Worm (Caenorhabditis elegans) whole organism, young adult: ENCODE data around the gene chpf-1.

Source experiments
- B0035.1 ChIP-seq: sonication (generic microtip); optimal IDR thresholded peaks from 2 replicates; lab custom pipeline; 2016; ENCODE audit warnings: missing genetic modification characterization, mild to moderate bottlenecking, missing compliant biosample characterization, missing genotype, missing genetic modification reagents
- B0261.1 ChIP-seq: sonication (generic microtip); optimal IDR thresholded peaks from 2 replicates; lab custom pipeline; 2016; ENCODE audit warnings: mild to moderate bottlenecking, missing genetic modification characterization, moderate library complexity, missing compliant biosample characterization
- B0336.3 ChIP-seq: fragments of 200-800 bp; sonication (Bioruptor generic); IDR thresholded peaks from 2 replicates; pipeline ENCODE4 v1.3.6; 2022; ENCODE audit warnings: missing genetic modification characterization, missing compliant biosample characterization
- C17E4.6 ChIP-seq: fragments of 200-800 bp; sonication (Bioruptor generic); IDR thresholded peaks from 2 replicates; pipeline ENCODE4 v1.3.6; 2022; ENCODE audit warnings: missing genetic modification reagents, missing genetic modification characterization, missing compliant biosample characterization
- F10E7.11 ChIP-seq: sonication (generic microtip); optimal IDR thresholded peaks from 2 replicates; lab custom pipeline; 2017; ENCODE audit warnings: mild to moderate bottlenecking, missing genetic modification characterization, moderate library complexity, missing compliant biosample characterization
- F49E8.2 ChIP-seq: sonication (generic microtip); optimal IDR thresholded peaks from 3 replicates; lab custom pipeline; 2017; ENCODE audit warnings: missing genetic modification characterization, mild to moderate bottlenecking, missing compliant biosample characterization, antibody characterized with exemption, moderate library complexity; ENCODE audit not compliant: insufficient read depth
- F52B5.7 ChIP-seq: sonication (generic microtip); optimal IDR thresholded peaks from 2 replicates; lab custom pipeline; 2016; ENCODE audit warnings: mild to moderate bottlenecking, missing genetic modification characterization, missing compliant biosample characterization
- F57C9.4 ChIP-seq: sonication (generic microtip); optimal IDR thresholded peaks from 2 replicates; lab custom pipeline; 2017; ENCODE audit warnings: mild to moderate bottlenecking, missing genetic modification characterization, missing compliant biosample characterization
- Y56A3A.18 ChIP-seq: fragments of 200-800 bp; sonication (Bioruptor generic); IDR thresholded peaks from 2 replicates; pipeline ENCODE4 v1.3.6; 2022; ENCODE audit warnings: missing genetic modification reagents, missing genetic modification characterization, missing compliant biosample characterization
- Y95B8A.8 ChIP-seq: fragments of 200-800 bp; sonication (Bioruptor generic); IDR thresholded peaks from 2 replicates; pipeline ENCODE4 v1.3.6; 2022; ENCODE audit warnings: missing genetic modification reagents, missing genetic modification characterization, missing compliant biosample characterization
- aptf-3 ChIP-seq: fragments of 200-800 bp; sonication (Bioruptor generic); IDR thresholded peaks from 2 replicates; pipeline ENCODE4 v1.3.6; 2022; ENCODE audit warnings: missing genetic modification characterization, missing compliant biosample characterization
- atf-7 ChIP-seq: sonication (generic microtip); optimal IDR thresholded peaks from 2 replicates; lab custom pipeline; 2017; ENCODE audit warnings: mild to moderate bottlenecking, missing genetic modification characterization, missing compliant biosample characterization
- athp-1 ChIP-seq: sonication (generic microtip); optimal IDR thresholded peaks from 2 replicates; lab custom pipeline; 2017; ENCODE audit warnings: mild to moderate bottlenecking, missing genetic modification characterization, missing compliant biosample characterization
- attf-6 ChIP-seq: fragments of 200-800 bp; sonication (Bioruptor generic); IDR thresholded peaks from 2 replicates; pipeline ENCODE4 v1.3.6; 2022; ENCODE audit warnings: missing genetic modification reagents, missing genetic modification characterization, missing compliant biosample characterization
- bed-1 ChIP-seq: fragments of 200-800 bp; sonication (Bioruptor generic); IDR thresholded peaks from 2 replicates; pipeline ENCODE4 v1.3.6; 2022; ENCODE audit warnings: missing genetic modification reagents, missing genetic modification characterization, missing compliant biosample characterization
- cebp-1 ChIP-seq, 2 experiments: fragments of 200-800 bp in 1 of 2; sonication (Bioruptor generic) in 1 of 2; sonication (generic microtip) in 1 of 2; IDR thresholded peaks in 1 of 2; optimal IDR thresholded peaks in 1 of 2; 2 replicates each; pipeline versions ENCODE4 v1.3.6 to Lab custom; 2017 to 2022; ENCODE audit warnings: missing compliant biosample characterization in 2 of 2, missing genetic modification characterization in 2 of 2, mild to moderate bottlenecking in 1 of 2, missing genetic modification reagents in 1 of 2, moderate library complexity in 1 of 2
- ceh-40 ChIP-seq: fragments of 200-800 bp; sonication (Bioruptor generic); IDR thresholded peaks from 2 replicates; pipeline ENCODE4 v1.3.6; 2022; ENCODE audit warnings: missing genetic modification characterization, missing compliant biosample characterization
- ceh-91 ChIP-seq: fragments of 200-800 bp; sonication (Bioruptor generic); IDR thresholded peaks from 2 replicates; pipeline ENCODE4 v1.3.6; 2022; ENCODE audit warnings: missing genetic modification reagents, missing genetic modification characterization, missing compliant biosample characterization
- chd-7 ChIP-seq: sonication (generic microtip); optimal IDR thresholded peaks from 2 replicates; lab custom pipeline; 2016; ENCODE audit warnings: mild to moderate bottlenecking, missing genetic modification characterization, moderate library complexity, missing compliant biosample characterization
- die-1 ChIP-seq: sonication (generic microtip); optimal IDR thresholded peaks from 2 replicates; lab custom pipeline; 2016; ENCODE audit warnings: missing genotype, mild to moderate bottlenecking, missing genetic modification characterization, missing compliant biosample characterization
- dpff-1 ChIP-seq: sonication (generic microtip); optimal IDR thresholded peaks from 2 replicates; lab custom pipeline; 2017; ENCODE audit warnings: mild to moderate bottlenecking, missing genetic modification characterization, missing compliant biosample characterization
- efl-1 ChIP-seq: fragments of 150-350 bp; optimal IDR thresholded peaks from 2 replicates; lab custom pipeline; 2014; ENCODE audit warnings: missing biosample characterization, missing genetic modification reagents, missing genetic modification characterization
- egrh-3 ChIP-seq: fragments of 200-800 bp; sonication (Bioruptor generic); IDR thresholded peaks from 2 replicates; pipeline ENCODE4 v1.3.6; 2022; ENCODE audit warnings: missing genetic modification reagents, missing genetic modification characterization, missing compliant biosample characterization
- ekl-4 ChIP-seq: fragments of 200-800 bp; sonication (Bioruptor generic); IDR thresholded peaks from 2 replicates; pipeline ENCODE4 v1.3.6; 2022; ENCODE audit warnings: missing genetic modification reagents, missing genetic modification characterization, missing compliant biosample characterization
- fkh-3 ChIP-seq: sonication (generic microtip); optimal IDR thresholded peaks from 2 replicates; lab custom pipeline; 2016; ENCODE audit warnings: mild to moderate bottlenecking, missing genetic modification characterization, missing compliant biosample characterization
- hmg-1.2 ChIP-seq: fragments of 200-800 bp; sonication (Bioruptor generic); IDR thresholded peaks from 2 replicates; pipeline ENCODE4 v1.3.6; 2022; ENCODE audit warnings: missing genetic modification reagents, missing genetic modification characterization, missing compliant biosample characterization
- hrde-1 ChIP-seq: sonication (generic microtip); optimal IDR thresholded peaks from 2 replicates; lab custom pipeline; 2016; ENCODE audit warnings: missing genetic modification characterization, mild to moderate bottlenecking, missing compliant biosample characterization, moderate library complexity, missing genotype, missing genetic modification reagents, borderline replicate concordance
- hsf-1 ChIP-seq: fragments of 200-800 bp; sonication (Bioruptor generic); IDR thresholded peaks from 2 replicates; pipeline ENCODE4 v1.3.6; 2022; ENCODE audit warnings: missing genetic modification reagents, missing genetic modification characterization, missing compliant biosample characterization
- lin-26 ChIP-seq: fragments of 200-800 bp; sonication (Bioruptor generic); IDR thresholded peaks from 2 replicates; pipeline ENCODE4 v1.3.6; 2022; ENCODE audit warnings: missing genetic modification reagents, missing genetic modification characterization, missing compliant biosample characterization
- lsy-27 ChIP-seq: sonication (generic microtip); optimal IDR thresholded peaks from 2 replicates; lab custom pipeline; 2017; ENCODE audit warnings: missing genetic modification characterization, mild to moderate bottlenecking, missing compliant biosample characterization, antibody characterized with exemption, missing genotype, borderline replicate concordance; ENCODE audit not compliant: insufficient read depth
- madf-3 ChIP-seq: fragments of 200-800 bp; sonication (Bioruptor generic); IDR thresholded peaks from 2 replicates; pipeline ENCODE4 v1.3.6; 2022; ENCODE audit warnings: missing genetic modification reagents, missing genetic modification characterization, missing compliant biosample characterization
- madf-6 ChIP-seq: fragments of 200-800 bp; sonication (Bioruptor generic); IDR thresholded peaks from 2 replicates; pipeline ENCODE4 v1.3.6; 2022; ENCODE audit warnings: missing genetic modification reagents, missing genetic modification characterization, missing compliant biosample characterization
- madf-8 ChIP-seq: fragments of 200-800 bp; sonication (Bioruptor generic); conservative IDR thresholded peaks from 2 replicates; pipeline ENCODE4 v1.3.6; 2022; ENCODE audit warnings: missing genetic modification reagents, missing genetic modification characterization, missing compliant biosample characterization
- mes-4 ChIP-seq: sonication (generic microtip); optimal IDR thresholded peaks from 2 replicates; lab custom pipeline; 2016; ENCODE audit warnings: missing genotype, missing genetic modification characterization, missing compliant biosample characterization
- nfyb-1 ChIP-seq: fragments of 200-800 bp; sonication (Bioruptor generic); IDR thresholded peaks from 2 replicates; pipeline ENCODE4 v1.3.6; 2022; ENCODE audit warnings: missing genetic modification reagents, missing genetic modification characterization, missing compliant biosample characterization
- nhr-179 ChIP-seq: sonication (generic microtip); optimal IDR thresholded peaks from 2 replicates; lab custom pipeline; 2016; ENCODE audit warnings: mild to moderate bottlenecking, missing genetic modification characterization, missing compliant biosample characterization
- nhr-27 ChIP-seq: fragments of 200-800 bp; sonication (Bioruptor generic); optimal IDR thresholded peaks from 2 replicates; lab custom pipeline; 2018; ENCODE audit warnings: mild to moderate bottlenecking, missing genetic modification characterization, moderate library complexity, missing compliant biosample characterization
- pbrm-1 ChIP-seq: fragments of 200-800 bp; sonication (Bioruptor generic); IDR thresholded peaks from 2 replicates; pipeline ENCODE4 v1.3.6; 2022; ENCODE audit warnings: missing genetic modification reagents, missing genetic modification characterization, missing compliant biosample characterization
- rcor-1 ChIP-seq: fragments of 200-800 bp; sonication (Bioruptor generic); IDR thresholded peaks from 2 replicates; pipeline ENCODE4 v1.3.6; 2022; ENCODE audit warnings: missing genetic modification reagents, missing genetic modification characterization, missing compliant biosample characterization
- rec-8 ChIP-seq, 2 experiments: sonication (generic microtip); optimal IDR thresholded peaks; 2 replicates each; lab custom pipeline; 2016; ENCODE audit warnings: mild to moderate bottlenecking in 2 of 2, missing genetic modification characterization in 2 of 2, missing genetic modification reagents in 2 of 2, missing genotype in 2 of 2, missing biosample characterization in 1 of 2, missing compliant biosample characterization in 1 of 2, moderate library complexity in 1 of 2
- snpc-4 ChIP-seq, 5 experiments: fragments of 150-350 bp in 1 of 5; sonication (generic microtip) in 4 of 5; optimal IDR thresholded peaks; 2 replicates each; lab custom pipeline; 2014 to 2018; ENCODE audit warnings: missing genetic modification characterization in 5 of 5, missing biosample characterization in 3 of 5, antibody characterized with exemption in 2 of 5, mild to moderate bottlenecking in 2 of 5, missing compliant biosample characterization in 2 of 5, missing genotype in 2 of 5, moderate library complexity in 2 of 5, missing genetic modification reagents in 1 of 5
- tbp1 ChIP-seq: fragments of 200-800 bp; sonication (Bioruptor generic); optimal IDR thresholded peaks from 2 replicates; lab custom pipeline; 2018; ENCODE audit warnings: mild to moderate bottlenecking, missing genetic modification characterization, missing compliant biosample characterization
- tlf-1 ChIP-seq: fragments of 200-800 bp; sonication (Bioruptor generic); optimal IDR thresholded peaks from 2 replicates; lab custom pipeline; 2018; ENCODE audit warnings: mild to moderate bottlenecking, missing genetic modification characterization, missing compliant biosample characterization
- zim-3 ChIP-seq: sonication (generic microtip); optimal IDR thresholded peaks from 2 replicates; lab custom pipeline; 2017; ENCODE audit warnings: mild to moderate bottlenecking, missing genetic modification characterization, moderate library complexity, missing compliant biosample characterization
- ztf-18 ChIP-seq: sonication (generic microtip); optimal IDR thresholded peaks from 2 replicates; lab custom pipeline; 2016; ENCODE audit warnings: missing genotype, mild to moderate bottlenecking, missing genetic modification characterization, missing compliant biosample characterization
- ztf-25 ChIP-seq: fragments of 200-800 bp; sonication (Bioruptor generic); IDR thresholded peaks from 2 replicates; pipeline ENCODE4 v1.3.6; 2022; ENCODE audit warnings: missing genetic modification reagents, missing genetic modification characterization, missing compliant biosample characterization

The chpf-1 gene

DNA sequence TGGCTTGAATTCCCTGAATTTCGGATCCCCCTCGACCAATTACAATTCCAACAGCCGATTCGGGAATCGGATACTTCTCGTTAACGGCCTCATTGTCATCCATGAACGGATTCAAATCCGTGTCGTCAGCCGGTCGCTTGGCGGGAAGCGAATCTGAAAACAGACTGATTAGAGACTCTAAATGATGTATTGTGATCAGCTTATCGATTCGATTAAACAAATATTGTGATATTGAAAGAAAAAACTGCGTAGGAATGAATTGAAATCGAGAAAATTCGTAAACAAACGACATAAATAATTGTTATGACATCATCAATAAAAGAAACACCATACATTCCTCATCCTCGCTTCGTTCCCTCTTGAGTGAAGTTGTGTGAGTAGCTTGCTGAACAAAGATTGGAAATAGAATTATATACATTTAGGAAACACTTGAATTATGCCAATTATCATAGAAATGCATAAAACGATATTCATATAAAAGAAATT lies 34.7 kb upstream of the chpf-1 start:
- TF ChIP-seq madf-6 (GFP tag; lab: Robert Waterston, UW) (peak; percentile 75), Y56A3A.18 (GFP tag; lab: Robert Waterston, UW) (peak; percentile 59), hsf-1 (GFP tag; lab: Robert Waterston, UW) (0 out of 2 replicates have a peak, but pooled peaks have one; percentile 63), fkh-3 (tag; lab: Kevin White, UChicago) (peak; percentile 54), B0336.3 (GFP tag; lab: Robert Waterston, UW) (peak; percentile 82), tbp1 (GFP tag; lab: Kevin White, UChicago) (peak; percentile 45), efl-1 (GFP tag; lab: Kevin White, UChicago) (no peak), ztf-18 (peak; percentile 7), B0035.1 (tag; lab: Kevin White, UChicago) (peak; percentile 10), lsy-27 (tag; lab: Kevin White, UChicago) (no peak), tlf-1 (GFP tag; lab: Kevin White, UChicago) (peak; percentile 1), atf-7 (tag; lab: Kevin White, UChicago) (peak; percentile 73), cebp-1 (GFP tag; IDR thresholded peaks at IDR 0.05; lab: Robert Waterston, UW) (0 out of 2 replicates have a peak, but pooled peaks have one; percentile 12), cebp-1 (tag; optimal IDR thresholded peaks at IDR 0.05; lab: Kevin White, UChicago) (peak; percentile 57), hmg-1.2 (GFP tag; lab: Robert Waterston, UW) (peak; percentile 29; the same call in 1 of the 2 replicates), pbrm-1 (no peak; the same call in 1 of the 2 replicates), ceh-40 (GFP tag; lab: Robert Waterston, UW) (no peak), ceh-91 (GFP tag; lab: Robert Waterston, UW) (peak; percentile 14; the same call in 1 of the 2 replicates), zim-3 (peak; percentile 4), aptf-3 (no peak), rcor-1 (peak; percentile 27; the same call in 1 of the 2 replicates), nhr-179 (tag; lab: Kevin White, UChicago) (no peak), B0261.1 (peak; percentile 9), F57C9.4 (no peak), ztf-25 (peak; percentile 85), athp-1 (tag; lab: Kevin White, UChicago) (peak; percentile 95), F49E8.2 (tag; lab: Kevin White, UChicago) (peak; percentile 58), bed-1 (GFP tag; lab: Robert Waterston, UW) (0 out of 2 replicates have a peak, but pooled peaks have one; percentile 51), chd-7 (tag; lab: Kevin White, UChicago) (peak; percentile 78), madf-8 (GFP tag; lab: Robert Waterston, UW) (no peak), die-1 (tag; lab: Kevin White, UChicago) (peak; percentile 27), ekl-4 (peak; percentile 89), rec-8 (tag; optimal IDR thresholded peaks at IDR 0.05; lab: Kevin White, UChicago) (peak in 1 of 2 experiments; percentile 0), madf-3 (GFP tag; lab: Robert Waterston, UW) (peak; percentile 88), F52B5.7 (tag; lab: Kevin White, UChicago) (peak; percentile 91), F10E7.11 (tag; lab: Kevin White, UChicago) (peak; percentile 93), dpff-1 (peak; percentile 93), attf-6 (GFP tag; lab: Robert Waterston, UW) (peak; percentile 73; the same call in 1 of the 2 replicates), Y95B8A.8 (GFP tag; lab: Robert Waterston, UW) (peak; percentile 85; the same call in 1 of the 2 replicates), nhr-27 (tag; lab: Kevin White, UChicago) (peak; percentile 82), egrh-3 (GFP tag; lab: Robert Waterston, UW) (no peak), nfyb-1 (0 out of 2 replicates have a peak, but pooled peaks have one; percentile 64), mes-4 (tag; lab: Kevin White, UChicago) (peak; percentile 30), snpc-4 (GFP tag; optimal IDR thresholded peaks at IDR 0.05; lab: Kevin White, UChicago) (no peak), snpc-4 (tag; optimal IDR thresholded peaks at IDR 0.05; lab: Kevin White, UChicago) (peak in 1 of 4 experiments; percentile 2), lin-26 (GFP tag; lab: Robert Waterston, UW) (peak; percentile 64), C17E4.6 (peak; percentile 49; the same call in 1 of the 2 replicates), hrde-1 (tag; lab: Kevin White, UChicago) (peak; percentile 77)
